Worm (Caenorhabditis elegans) whole organism, late embryonic: ENCODE measurements around the gene jamp-1.

ENCODE experiments used
- ama-1 ChIP-seq: fragments of 150-350 bp; optimal IDR thresholded peaks from 2 replicates; lab custom pipeline; 2014
- ceh-45 ChIP-seq: fragments of 200-800 bp; sonication (Bioruptor generic); IDR thresholded peaks from 2 replicates; pipeline ENCODE4 v1.3.6; 2022; ENCODE audit warnings: missing genetic modification reagents, missing genetic modification characterization, missing compliant biosample characterization
- ceh-9 ChIP-seq: sonication (generic microtip); optimal IDR thresholded peaks from 2 replicates; lab custom pipeline; 2016; ENCODE audit warnings: mild to moderate bottlenecking, missing genetic modification characterization, inconsistent platforms, missing compliant biosample characterization
- nhr-11 ChIP-seq: fragments of 150-350 bp; optimal IDR thresholded peaks from 2 replicates; lab custom pipeline; 2014; ENCODE audit warnings: missing biosample characterization, missing genetic modification characterization
- pros-1 ChIP-seq: fragments of 150-350 bp; optimal IDR thresholded peaks from 2 replicates; lab custom pipeline; 2014; ENCODE audit warnings: missing biosample characterization, missing genetic modification reagents, missing genetic modification characterization
- ref-2 ChIP-seq: sonication (generic microtip); optimal IDR thresholded peaks from 2 replicates; lab custom pipeline; 2016; ENCODE audit warnings: missing genetic modification characterization, missing compliant biosample characterization

DNA sequence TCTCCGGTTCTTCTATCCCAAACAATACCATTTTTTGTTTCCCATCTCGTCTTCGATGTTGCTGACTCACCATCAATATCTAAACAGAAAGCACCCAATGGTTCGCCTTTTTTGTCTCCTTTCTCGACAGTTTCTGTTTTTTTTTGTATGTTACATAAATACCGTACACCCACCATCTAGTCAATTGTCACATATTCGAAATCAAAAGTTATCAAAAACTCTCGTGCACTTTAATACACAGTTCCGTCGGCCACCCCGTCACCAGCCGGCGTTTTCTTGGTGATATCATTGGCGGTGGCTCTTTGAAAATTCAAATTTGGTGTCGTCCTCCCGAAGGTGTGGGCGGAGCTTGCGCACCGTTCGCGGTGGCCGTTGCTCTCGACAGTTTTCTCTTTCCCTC is 43.1 kb downstream of the jamp-1 start:
- TF ChIP-seq pros-1 (tag; lab: Kevin White, UChicago): no peak
- no peak for TF ChIP-seq ama-1 (lab: Kevin White, UChicago)
- no peak for TF ChIP-seq ref-2 (tag; lab: Kevin White, UChicago)
- no peak for TF ChIP-seq nhr-11 (tag; lab: Kevin White, UChicago)
- TF ChIP-seq ceh-9 (tag; lab: Kevin White, UChicago): no peak
- no peak for TF ChIP-seq ceh-45 (GFP tag; lab: Robert Waterston, UW)
